Fruit fly (Drosophila melanogaster): Measurements from ENCODE around the gene Septin2.
A peak's percentile ranks its signal among the peaks of the same experiment; 100 is the strongest.

Septin2 gene

DNA sequence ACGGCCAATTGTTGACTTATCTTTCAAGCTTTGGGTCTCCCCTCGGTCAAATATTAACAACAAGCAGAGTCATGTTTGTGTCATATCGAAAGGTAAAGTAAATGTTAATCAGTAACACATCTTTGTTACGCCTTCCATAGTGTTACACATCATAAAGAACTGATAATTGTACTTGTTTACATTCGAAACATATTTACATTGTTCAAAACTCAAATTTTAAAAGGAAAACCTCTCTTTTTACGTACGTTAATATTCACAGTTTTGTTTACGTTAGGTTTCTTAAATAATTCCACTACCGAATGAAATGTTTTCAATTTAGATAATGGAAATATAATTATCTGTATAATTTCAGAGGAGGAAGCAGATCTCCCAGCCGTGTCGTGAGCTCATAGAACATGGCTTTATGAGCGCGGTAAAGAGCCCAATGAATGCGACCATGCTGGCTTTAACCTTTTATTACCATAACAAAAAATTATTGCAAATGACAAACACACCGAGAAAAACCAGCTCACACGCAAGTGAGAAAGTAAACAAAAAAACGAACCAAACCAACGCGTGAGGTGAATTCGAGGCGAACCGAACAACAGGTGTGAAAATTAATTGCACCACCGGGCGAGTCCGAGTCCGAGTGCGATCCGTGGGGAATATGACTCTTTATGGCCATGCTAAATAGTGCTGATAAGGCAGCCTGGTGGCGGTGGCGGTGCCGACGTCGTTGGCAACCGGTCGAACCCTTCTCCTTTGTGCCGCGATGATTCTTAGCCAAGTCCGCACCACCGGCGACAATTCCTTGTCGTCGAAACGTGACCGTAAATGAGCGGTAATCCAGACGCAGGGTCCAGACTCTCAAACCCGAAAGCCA, 45.6 kb downstream of the Septin2 start (continued):
- no peak for TF ChIP-seq Doc2 (GFP tag; IDR thresholded peaks at IDR 0.05)
- no peak for TF ChIP-seq Chrac-16 (GFP tag; optimal IDR thresholded peaks at IDR 0.05)
- TF ChIP-seq cad (GFP tag; optimal IDR thresholded peaks at IDR 0.05), result peak; percentile 77
- peak in 1 of 2 experiments; percentile 19 for TF ChIP-seq Eip74EF (GFP tag; optimal IDR thresholded peaks at IDR 0.05)
- no peak for TF ChIP-seq slbo (GFP tag; IDR thresholded peaks at IDR 0.05)
- no peak for TF ChIP-seq cato (GFP tag; optimal IDR thresholded peaks at IDR 0.05; ENCODE audit: borderline replicate concordance)
- no peak for TF ChIP-seq jigr1 (GFP tag; IDR thresholded peaks at IDR 0.05)
- TF ChIP-seq odd (GFP tag; optimal IDR thresholded peaks at IDR 0.05), result peak; percentile 54
- no peak for TF ChIP-seq CG10147 (GFP tag; optimal IDR thresholded peaks at IDR 0.05)
- no peak for TF ChIP-seq tup (GFP tag; optimal IDR thresholded peaks at IDR 0.05)
- no peak for TF ChIP-seq crp (GFP tag; optimal IDR thresholded peaks at IDR 0.05)
- peak; percentile 56 for TF ChIP-seq CG7556 (GFP tag; optimal IDR thresholded peaks at IDR 0.05)
- no peak for TF ChIP-seq CG7786 (GFP tag; optimal IDR thresholded peaks at IDR 0.05)
- no peak for TF ChIP-seq Optix (GFP tag; IDR thresholded peaks at IDR 0.05)
- no peak for TF ChIP-seq CG13894 (tag; optimal IDR thresholded peaks at IDR 0.05)
- peak; percentile 74 for TF ChIP-seq Kr (GFP tag; optimal IDR thresholded peaks at IDR 0.05)
- TF ChIP-seq da (GFP tag; optimal IDR thresholded peaks at IDR 0.05), result no peak
- TF ChIP-seq run (tag; optimal IDR thresholded peaks at IDR 0.05), result no peak
- no peak for TF ChIP-seq Hey (tag; optimal IDR thresholded peaks at IDR 0.05)
- no peak for TF ChIP-seq ems (GFP tag; optimal IDR thresholded peaks at IDR 0.05)
- no peak for TF ChIP-seq CG16779 (GFP tag; IDR thresholded peaks at IDR 0.05)
- no peak for TF ChIP-seq CG13624 (GFP tag; optimal IDR thresholded peaks at IDR 0.05)
- TF ChIP-seq CkIIα-i1 (GFP tag; IDR thresholded peaks at IDR 0.05), result no peak
- TF ChIP-seq Med (GFP tag), result peak; percentile 34
- TF ChIP-seq CG1024 (GFP tag; IDR thresholded peaks at IDR 0.05), result no peak
- TF ChIP-seq CG32767 (GFP tag; IDR thresholded peaks at IDR 0.05), result no peak
- TF ChIP-seq lbe (GFP tag; optimal IDR thresholded peaks at IDR 0.05), result no peak
- TF ChIP-seq Fer1 (GFP tag; optimal IDR thresholded peaks at IDR 0.05), result peak; percentile 4
- no peak for TF ChIP-seq mirr (GFP tag; optimal IDR thresholded peaks at IDR 0.05)
- TF ChIP-seq p53 (GFP tag; optimal IDR thresholded peaks at IDR 0.05), result no peak
- no peak for TF ChIP-seq chn (GFP tag; optimal IDR thresholded peaks at IDR 0.05)
- no peak for TF ChIP-seq D (optimal IDR thresholded peaks at IDR 0.05)
- TF ChIP-seq D (GFP tag; optimal IDR thresholded peaks at IDR 0.05), result peak; percentile 58
- no peak; the same call in 1 of the 2 replicates for TF ChIP-seq Rfx (GFP tag; IDR thresholded peaks at IDR 0.05)
- no peak for TF ChIP-seq inv (GFP tag; IDR thresholded peaks at IDR 0.05; ENCODE audit: partially characterized antibody)
- TF ChIP-seq ara (GFP tag; IDR thresholded peaks at IDR 0.05), result no peak
- no peak for TF ChIP-seq CG10959 (GFP tag; IDR thresholded peaks at IDR 0.05)
- no peak for TF ChIP-seq h (optimal IDR thresholded peaks at IDR 0.05)
- no peak for TF ChIP-seq MBD-R2 (GFP tag; IDR thresholded peaks at IDR 0.05)
- no peak for TF ChIP-seq CG4282 (GFP tag; optimal IDR thresholded peaks at IDR 0.05)
- no peak for TF ChIP-seq E2f2 (GFP tag; IDR thresholded peaks at IDR 0.05)
- TF ChIP-seq Tbp (GFP tag; optimal IDR thresholded peaks at IDR 0.05), result no peak
- TF ChIP-seq CG10565 (GFP tag; optimal IDR thresholded peaks at IDR 0.05), result no peak
- no peak for TF ChIP-seq CG3847 (GFP tag; IDR thresholded peaks at IDR 0.05)
- TF ChIP-seq CG2120 (GFP tag; optimal IDR thresholded peaks at IDR 0.05), result no peak
- 0 out of 4 replicates have a peak, but pooled peaks have one; percentile 11 for TF ChIP-seq Dll (GFP tag; IDR thresholded peaks at IDR 0.05; ENCODE audit: partially characterized antibody)
- TF ChIP-seq CG12236 (GFP tag; optimal IDR thresholded peaks at IDR 0.05), result peak; percentile 4
- TF ChIP-seq CG11456 (GFP tag; IDR thresholded peaks at IDR 0.05), result no peak
- no peak for TF ChIP-seq abd-A (tag; optimal IDR thresholded peaks at IDR 0.05)
- no peak for TF ChIP-seq CG18599 (GFP tag; optimal IDR thresholded peaks at IDR 0.05)
- no peak for TF ChIP-seq emc (GFP tag; optimal IDR thresholded peaks at IDR 0.05)
